Fruit fly (Drosophila melanogaster): ENCODE measurements around the gene Cmpk.

Cmpk gene

DNA sequence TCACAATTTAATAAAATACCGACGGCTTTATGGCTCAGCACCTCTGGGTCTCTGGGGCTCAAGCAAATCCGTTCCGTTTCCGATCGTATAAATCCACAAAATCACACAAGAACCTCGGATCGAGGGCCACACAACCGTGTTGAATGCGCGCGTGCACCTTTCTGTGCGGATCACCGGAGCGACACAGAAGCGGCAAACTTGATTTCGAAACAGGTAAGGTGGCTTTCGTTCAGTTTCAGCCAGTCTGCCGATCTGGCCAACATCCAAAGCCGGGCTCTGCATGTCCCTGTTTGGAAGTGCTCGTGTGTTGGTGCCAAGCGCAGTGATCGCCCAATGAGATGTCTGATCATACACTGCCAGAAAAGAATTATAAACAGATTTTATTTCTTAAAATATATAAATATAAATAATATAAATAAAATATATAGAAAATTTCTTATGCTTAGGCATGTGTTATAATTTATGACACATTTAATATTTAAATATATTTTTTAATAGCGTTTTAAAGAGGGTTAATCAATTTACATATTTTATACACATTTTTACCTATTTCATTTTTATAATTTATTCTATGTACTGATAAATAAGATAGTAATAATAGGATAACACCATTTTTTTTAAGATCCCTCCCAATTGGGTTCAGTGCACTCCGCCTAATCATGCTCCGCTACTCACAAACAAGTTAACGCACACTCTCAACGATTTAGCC lies 43.4 kb upstream of the Cmpk start, which contains the start of gene dysf:
dysf (minus strand) TSS at position 210 of the 709 bp plus-strand sequence.
- TF ChIP-seq CG32121 (GFP tag; IDR thresholded peaks at IDR 0.05), result peak; percentile 45
- TF ChIP-seq CG8301 (tag; optimal IDR thresholded peaks at IDR 0.05), result peak; percentile 54
- TF ChIP-seq CG10348 (GFP tag; IDR thresholded peaks at IDR 0.05), result no peak
- TF ChIP-seq fd96Ca (GFP tag; IDR thresholded peaks at IDR 0.05), result peak; percentile 9; the same call in 1 of the 3 replicates
- TF ChIP-seq CG9948 (tag; optimal IDR thresholded peaks at IDR 0.05), result peak; percentile 78
- TF ChIP-seq gl (tag; optimal IDR thresholded peaks at IDR 0.05), result no peak
- TF ChIP-seq CG15710 (tag; optimal IDR thresholded peaks at IDR 0.05), result peak; percentile 85
- peak; percentile 48 for TF ChIP-seq D1 (tag; optimal IDR thresholded peaks at IDR 0.05)
- TF ChIP-seq CG34367 (tag; optimal IDR thresholded peaks at IDR 0.05), result peak; percentile 70
- peak; percentile 24 for TF ChIP-seq Pif1A (GFP tag; optimal IDR thresholded peaks at IDR 0.05)
- TF ChIP-seq EcR (GFP tag; optimal IDR thresholded peaks at IDR 0.05), result no peak
- peak; percentile 64 for TF ChIP-seq CG17806 (tag; optimal IDR thresholded peaks at IDR 0.05)
- TF ChIP-seq CG4496 (GFP tag; IDR thresholded peaks at IDR 0.05), result no peak
- peak; percentile 83 for TF ChIP-seq CG14655 (GFP tag; optimal IDR thresholded peaks at IDR 0.05)
- peak; percentile 51 for TF ChIP-seq CG13204 (GFP tag; optimal IDR thresholded peaks at IDR 0.05)
- TF ChIP-seq Pif1B (GFP tag; optimal IDR thresholded peaks at IDR 0.05), result peak; percentile 54
- no peak for TF ChIP-seq CG12605 (GFP tag; IDR thresholded peaks at IDR 0.05)
- TF ChIP-seq Snoo (tag; optimal IDR thresholded peaks at IDR 0.05), result peak; percentile 73
- TF ChIP-seq CG8159 (tag; optimal IDR thresholded peaks at IDR 0.05), result peak; percentile 91
- no peak for TF ChIP-seq Ets98B (GFP tag; IDR thresholded peaks at IDR 0.05)
- no peak; the same call in 1 of the 2 replicates for TF ChIP-seq rn (GFP tag; IDR thresholded peaks at IDR 0.05)

DNA sequence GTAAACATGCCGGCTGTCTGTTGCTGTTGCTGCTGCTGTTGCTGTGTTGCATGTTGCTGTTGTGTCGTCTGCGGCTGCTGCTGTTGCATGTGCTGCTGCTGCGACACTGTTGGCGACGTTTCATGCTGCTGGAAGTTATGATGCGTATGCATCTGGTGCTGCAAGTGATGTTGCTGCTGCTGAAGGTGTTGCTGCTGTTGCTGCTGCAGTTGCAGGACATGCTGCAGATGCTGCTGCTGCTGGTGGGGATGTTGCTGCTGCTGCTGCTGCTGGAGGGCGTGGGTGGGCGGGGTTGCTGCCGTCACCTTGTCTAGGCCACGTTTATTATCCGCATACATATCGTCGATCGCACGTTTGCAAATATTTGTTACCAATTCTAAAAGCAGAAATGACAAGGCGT lies 41.0 kb upstream of the Cmpk start:
- TF ChIP-seq CG12605 (GFP tag; IDR thresholded peaks at IDR 0.05), result no peak

DNA sequence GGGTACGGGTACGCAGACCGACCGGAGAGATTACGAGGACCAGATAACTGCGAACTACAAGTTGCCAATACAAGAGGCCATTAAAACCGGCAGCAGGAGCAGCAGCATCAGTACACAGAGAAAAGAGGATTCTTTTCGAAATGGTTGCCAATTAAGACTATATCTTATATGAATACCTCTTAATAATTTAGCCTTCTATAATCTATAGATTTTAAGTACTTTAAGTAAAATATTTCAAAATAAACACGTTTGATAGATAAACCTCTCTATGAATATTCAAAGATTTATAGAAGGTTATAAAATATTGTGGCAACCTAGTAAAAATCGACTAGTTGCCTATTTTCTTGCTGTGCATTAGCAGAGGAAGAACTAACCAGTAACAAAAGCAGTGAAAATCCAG lies 40.3 kb upstream of the Cmpk start:
- TF ChIP-seq CG4496 (GFP tag; IDR thresholded peaks at IDR 0.05) (no peak), Ets98B (GFP tag; IDR thresholded peaks at IDR 0.05) (no peak), CG10348 (GFP tag; IDR thresholded peaks at IDR 0.05) (no peak), gl (tag; optimal IDR thresholded peaks at IDR 0.05) (no peak), CG8159 (tag; optimal IDR thresholded peaks at IDR 0.05) (peak; percentile 1), Pif1A (GFP tag; optimal IDR thresholded peaks at IDR 0.05) (no peak), CG14655 (GFP tag; optimal IDR thresholded peaks at IDR 0.05) (peak; percentile 4)

DNA sequence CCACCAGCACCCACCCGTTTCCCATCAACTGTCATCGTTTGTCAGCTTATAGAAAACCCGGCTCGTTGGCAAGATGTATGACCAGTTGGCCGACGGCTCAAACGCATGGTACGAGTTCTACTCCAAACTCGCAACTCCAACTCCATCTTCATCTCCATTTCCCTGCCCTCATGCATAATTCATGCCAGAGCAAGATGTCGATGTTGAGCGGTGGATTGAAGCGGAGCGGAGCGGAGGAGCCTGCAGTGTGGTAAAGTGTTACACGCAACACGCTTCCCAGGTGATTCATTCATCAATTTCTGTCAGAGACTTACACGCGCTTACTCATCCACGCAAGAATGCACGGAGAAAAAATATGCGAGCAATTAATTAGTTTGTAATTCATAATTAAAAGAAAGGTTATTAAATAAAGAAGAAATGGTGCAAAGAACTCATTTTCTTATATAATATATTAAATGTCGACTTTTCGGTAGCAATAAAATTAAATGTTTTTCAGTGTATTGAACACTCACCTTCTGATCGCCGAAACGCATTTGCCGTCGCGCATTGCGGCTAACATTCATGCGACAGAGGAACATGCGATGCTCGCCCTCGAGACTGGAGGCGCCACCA lies 26.2 kb upstream of the Cmpk start:
- TF ChIP-seq Snoo (tag; optimal IDR thresholded peaks at IDR 0.05) (peak; percentile 77), D1 (tag; optimal IDR thresholded peaks at IDR 0.05) (no peak), CG17806 (tag; optimal IDR thresholded peaks at IDR 0.05) (peak; percentile 78), CG12605 (GFP tag; IDR thresholded peaks at IDR 0.05) (peak; percentile 65; the same call in 1 of the 2 replicates), CG14655 (GFP tag; optimal IDR thresholded peaks at IDR 0.05) (peak; percentile 78), EcR (GFP tag; optimal IDR thresholded peaks at IDR 0.05) (no peak), CG10348 (GFP tag; IDR thresholded peaks at IDR 0.05) (no peak), CG15710 (tag; optimal IDR thresholded peaks at IDR 0.05) (peak; percentile 79), Pif1A (GFP tag; optimal IDR thresholded peaks at IDR 0.05) (peak; percentile 74), CG8159 (tag; optimal IDR thresholded peaks at IDR 0.05) (peak; percentile 83), CG8301 (tag; optimal IDR thresholded peaks at IDR 0.05) (peak; percentile 74), CG9948 (tag; optimal IDR thresholded peaks at IDR 0.05) (peak; percentile 78), Ets98B (GFP tag; IDR thresholded peaks at IDR 0.05) (peak; percentile 70), CG4496 (GFP tag; IDR thresholded peaks at IDR 0.05) (peak; percentile 64; the same call in 2 of the 3 replicates), gl (tag; optimal IDR thresholded peaks at IDR 0.05) (peak; percentile 50), fd96Ca (GFP tag; IDR thresholded peaks at IDR 0.05) (0 out of 3 replicates have a peak, but pooled peaks have one; percentile 46), CG34367 (tag; optimal IDR thresholded peaks at IDR 0.05) (peak; percentile 68), CG13204 (GFP tag; optimal IDR thresholded peaks at IDR 0.05) (peak; percentile 34), CG32121 (GFP tag; IDR thresholded peaks at IDR 0.05) (peak; percentile 50; the same call in 1 of the 2 replicates), rn (GFP tag; IDR thresholded peaks at IDR 0.05) (peak; percentile 44; the same call in 1 of the 2 replicates), Pif1B (GFP tag; optimal IDR thresholded peaks at IDR 0.05) (peak; percentile 66)

DNA sequence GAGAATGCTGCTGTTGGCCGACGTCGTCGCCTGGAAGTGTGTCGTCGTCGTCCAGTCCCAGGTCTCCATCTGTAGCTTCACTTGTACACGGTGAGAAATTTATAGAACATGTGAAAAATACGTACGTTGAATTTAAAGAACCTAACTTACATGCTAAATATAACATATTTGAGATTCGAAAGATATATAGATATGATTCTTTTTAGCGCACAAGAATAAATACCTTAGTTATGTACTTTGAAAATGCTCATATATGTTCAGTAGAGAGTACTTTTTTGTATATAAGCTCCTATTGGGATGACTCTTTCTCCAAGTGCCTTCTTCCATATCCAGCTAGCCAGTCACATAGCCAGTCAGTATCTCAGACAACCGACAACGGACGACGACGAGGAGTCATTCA lies 20.0 kb upstream of the Cmpk start:
- peak; percentile 40 for TF ChIP-seq CG17806 (tag; optimal IDR thresholded peaks at IDR 0.05)
- TF ChIP-seq CG15710 (tag; optimal IDR thresholded peaks at IDR 0.05), result peak; percentile 19
- TF ChIP-seq Ets98B (GFP tag; IDR thresholded peaks at IDR 0.05), result no peak
- no peak for TF ChIP-seq fd96Ca (GFP tag; IDR thresholded peaks at IDR 0.05)
- peak; percentile 35 for TF ChIP-seq CG14655 (GFP tag; optimal IDR thresholded peaks at IDR 0.05)
- TF ChIP-seq CG9948 (tag; optimal IDR thresholded peaks at IDR 0.05), result peak; percentile 50
- TF ChIP-seq rn (GFP tag; IDR thresholded peaks at IDR 0.05), result no peak
- TF ChIP-seq CG4496 (GFP tag; IDR thresholded peaks at IDR 0.05), result no peak
- TF ChIP-seq Pif1B (GFP tag; optimal IDR thresholded peaks at IDR 0.05), result peak; percentile 2
- peak; percentile 50 for TF ChIP-seq CG8301 (tag; optimal IDR thresholded peaks at IDR 0.05)
- peak; percentile 67 for TF ChIP-seq CG8159 (tag; optimal IDR thresholded peaks at IDR 0.05)
- no peak for TF ChIP-seq gl (tag; optimal IDR thresholded peaks at IDR 0.05)

DNA sequence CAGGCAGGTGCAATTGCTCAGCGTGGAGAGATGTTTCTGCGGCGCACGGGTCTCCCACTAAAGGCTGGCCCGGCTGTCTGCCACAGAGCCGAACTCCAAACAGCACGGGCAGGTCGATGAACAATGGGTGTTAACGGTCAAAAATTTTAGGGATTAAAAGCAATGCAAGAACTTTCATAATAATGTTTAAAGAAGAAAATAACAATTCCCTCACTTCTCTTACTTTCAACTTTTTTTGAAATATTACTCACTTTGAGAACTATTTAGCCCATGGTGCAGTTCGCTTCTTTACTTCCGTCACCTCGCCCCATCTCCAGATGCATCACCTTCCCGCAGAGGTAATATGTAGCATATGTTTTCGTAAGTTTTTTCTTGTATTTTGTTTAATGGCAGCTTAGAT lies 17.2 kb upstream of the Cmpk start:
- TF ChIP-seq CG17806 (tag; optimal IDR thresholded peaks at IDR 0.05) (peak; percentile 82), gl (tag; optimal IDR thresholded peaks at IDR 0.05) (peak; percentile 64), CG14655 (GFP tag; optimal IDR thresholded peaks at IDR 0.05) (peak; percentile 87), CG15710 (tag; optimal IDR thresholded peaks at IDR 0.05) (peak; percentile 76), CG8301 (tag; optimal IDR thresholded peaks at IDR 0.05) (peak; percentile 86), rn (GFP tag; IDR thresholded peaks at IDR 0.05) (peak; percentile 59; the same call in 1 of the 2 replicates), CG9948 (tag; optimal IDR thresholded peaks at IDR 0.05) (peak; percentile 79), CG10348 (GFP tag; IDR thresholded peaks at IDR 0.05) (no peak), Pif1A (GFP tag; optimal IDR thresholded peaks at IDR 0.05) (peak; percentile 83), CG8159 (tag; optimal IDR thresholded peaks at IDR 0.05) (peak; percentile 74), Ets98B (GFP tag; IDR thresholded peaks at IDR 0.05) (peak; percentile 85), CG12605 (GFP tag; IDR thresholded peaks at IDR 0.05) (peak; percentile 80), Pif1B (GFP tag; optimal IDR thresholded peaks at IDR 0.05) (peak; percentile 80), Snoo (tag; optimal IDR thresholded peaks at IDR 0.05) (peak; percentile 61), CG4496 (GFP tag; IDR thresholded peaks at IDR 0.05) (peak; percentile 92), D1 (tag; optimal IDR thresholded peaks at IDR 0.05) (no peak), CG13204 (GFP tag; optimal IDR thresholded peaks at IDR 0.05) (peak; percentile 53), fd96Ca (GFP tag; IDR thresholded peaks at IDR 0.05) (peak; percentile 83), CG34367 (tag; optimal IDR thresholded peaks at IDR 0.05) (peak; percentile 65), EcR (GFP tag; optimal IDR thresholded peaks at IDR 0.05) (no peak), CG32121 (GFP tag; IDR thresholded peaks at IDR 0.05) (peak; percentile 64)
